Fruit fly (Drosophila melanogaster) whole organism, embryonic: Measurements from ENCODE around the gene CG43675.
A peak's percentile ranks its signal among the peaks of the same experiment; 100 is the strongest.

Experiments
- CG11085 ChIP-seq: fragments of 200-800 bp; sonication (Bioruptor generic); IDR thresholded peaks from 2 replicates; pipeline ENCODE4 v1.3.6; 2022; ENCODE audit warnings: missing biosample characterization, missing genetic modification characterization
- CG11398 ChIP-seq: fragments of 200-800 bp; sonication (Bioruptor generic); optimal IDR thresholded peaks from 2 replicates; lab custom pipeline; 2016; ENCODE audit warnings: missing biosample characterization, missing genetic modification characterization
- CG12299 ChIP-seq: fragments of 200-800 bp; sonication (Bioruptor generic); optimal IDR thresholded peaks from 2 replicates; lab custom pipeline; 2018; ENCODE audit warnings: missing biosample characterization, mild to moderate bottlenecking, missing genetic modification characterization
- CG12391 ChIP-seq: fragments of 200-800 bp; sonication (Bioruptor generic); optimal IDR thresholded peaks from 3 replicates; lab custom pipeline; 2018; ENCODE audit warnings: missing biosample characterization, mild to moderate bottlenecking, missing genetic modification characterization, moderate library complexity
- CG13624 ChIP-seq: fragments of 200-800 bp; sonication (Bioruptor generic); optimal IDR thresholded peaks from 2 replicates; lab custom pipeline; 2016; ENCODE audit warnings: missing biosample characterization, missing genetic modification characterization
- CG17186 ChIP-seq: fragments of 200-800 bp; sonication (Bioruptor generic); optimal IDR thresholded peaks from 3 replicates; lab custom pipeline; 2017; ENCODE audit warnings: missing biosample characterization, missing genetic modification reagents, missing genetic modification characterization
- CG17568 ChIP-seq: fragments of 200-800 bp; sonication (Bioruptor generic); optimal IDR thresholded peaks from 2 replicates; lab custom pipeline; 2018; ENCODE audit warnings: missing biosample characterization, mild to moderate bottlenecking, missing genetic modification characterization, moderate library complexity
- CG17912 ChIP-seq: fragments of 200-800 bp; sonication (Bioruptor generic); optimal IDR thresholded peaks from 2 replicates; lab custom pipeline; 2018; ENCODE audit warnings: missing biosample characterization, mild to moderate bottlenecking, missing genetic modification characterization
- CG18764 ChIP-seq: fragments of 200-800 bp; sonication (Bioruptor generic); optimal IDR thresholded peaks from 3 replicates; lab custom pipeline; 2016; ENCODE audit warnings: missing biosample characterization, missing genetic modification characterization
- CG2129 ChIP-seq: fragments of 200-800 bp; sonication (Bioruptor generic); IDR thresholded peaks from 2 replicates; pipeline ENCODE4 v1.3.6; 2022; ENCODE audit warnings: missing biosample characterization, missing genetic modification characterization; ENCODE audit not compliant: partially characterized antibody
- CG30431 ChIP-seq: fragments of 200-800 bp; sonication (Bioruptor generic); optimal IDR thresholded peaks from 2 replicates; lab custom pipeline; 2017; ENCODE audit warnings: missing biosample characterization, missing genetic modification characterization
- CG3163 ChIP-seq: fragments of 200-800 bp; sonication (Bioruptor generic); optimal IDR thresholded peaks from 3 replicates; lab custom pipeline; 2016; ENCODE audit warnings: missing biosample characterization, missing genetic modification characterization
- CG4360 ChIP-seq: fragments of 200-800 bp; sonication (Bioruptor generic); IDR thresholded peaks from 2 replicates; pipeline ENCODE4 v1.3.6; 2022; ENCODE audit warnings: missing biosample characterization, missing genetic modification characterization
- CG7357 ChIP-seq: fragments of 200-800 bp; sonication (Bioruptor generic); IDR thresholded peaks from 3 replicates; pipeline ENCODE4 v1.3.6; 2022; ENCODE audit warnings: missing biosample characterization, missing genetic modification characterization
- CG7786 ChIP-seq: fragments of 200-800 bp; sonication (Bioruptor generic); optimal IDR thresholded peaks from 2 replicates; lab custom pipeline; 2016; ENCODE audit warnings: missing biosample characterization, missing genetic modification characterization
- CG8388 ChIP-seq: fragments of 200-800 bp; sonication (Bioruptor generic); optimal IDR thresholded peaks from 2 replicates; lab custom pipeline; 2019; ENCODE audit warnings: missing biosample characterization, mild to moderate bottlenecking, missing genetic modification characterization, moderate library complexity
- CG8924 ChIP-seq: fragments of 200-800 bp; optimal IDR thresholded peaks from 3 replicates; lab custom pipeline; 2019; ENCODE audit warnings: missing biosample characterization, mild to moderate bottlenecking, missing genetic modification characterization, moderate library complexity
- CG9609 ChIP-seq: fragments of 200-800 bp; sonication (Bioruptor generic); optimal IDR thresholded peaks from 3 replicates; lab custom pipeline; 2016; ENCODE audit warnings: missing biosample characterization, missing genetic modification characterization
- CG9797 ChIP-seq: fragments of 200-800 bp; sonication (Bioruptor generic); optimal IDR thresholded peaks from 3 replicates; lab custom pipeline; 2018; ENCODE audit warnings: missing biosample characterization, mild to moderate bottlenecking, missing genetic modification characterization
- CG9932 ChIP-seq: fragments of 200-800 bp; sonication (Bioruptor generic); IDR thresholded peaks from 2 replicates; pipeline ENCODE4 v1.3.6; 2022; ENCODE audit warnings: missing biosample characterization, missing genetic modification characterization
- CTCF ChIP-seq: fragments of 200-800 bp; sonication (Bioruptor generic); optimal IDR thresholded peaks from 2 replicates; lab custom pipeline; 2017; ENCODE audit warnings: missing biosample characterization, mild to moderate bottlenecking, missing genetic modification characterization, moderate library complexity
- D19B ChIP-seq: fragments of 200-800 bp; sonication (Bioruptor generic); optimal IDR thresholded peaks from 2 replicates; lab custom pipeline; 2017; ENCODE audit warnings: missing biosample characterization, mild to moderate bottlenecking, missing genetic modification characterization
- Elba2 ChIP-seq: fragments of 200-800 bp; sonication (Bioruptor generic); optimal IDR thresholded peaks from 3 replicates; lab custom pipeline; 2016; ENCODE audit warnings: missing biosample characterization, missing genetic modification characterization
- Ets97D ChIP-seq: fragments of 200-800 bp; sonication (Bioruptor generic); optimal IDR thresholded peaks from 3 replicates; lab custom pipeline; 2016; ENCODE audit warnings: missing biosample characterization, missing genetic modification characterization
- HLH3B ChIP-seq: fragments of 200-800 bp; sonication (Bioruptor generic); IDR thresholded peaks from 2 replicates; pipeline ENCODE4 v1.3.6; 2022; ENCODE audit warnings: missing biosample characterization, missing genetic modification characterization
- Hsf ChIP-seq: fragments of 200-800 bp; sonication (Bioruptor generic); optimal IDR thresholded peaks from 3 replicates; lab custom pipeline; 2016; ENCODE audit warnings: missing biosample characterization, missing genetic modification characterization
- Nf-YC ChIP-seq: fragments of 200-800 bp; optimal IDR thresholded peaks from 3 replicates; lab custom pipeline; 2019; ENCODE audit warnings: missing biosample characterization, mild to moderate bottlenecking, missing genetic modification characterization, moderate library complexity
- Opbp ChIP-seq: fragments of 200-800 bp; sonication (Bioruptor generic); IDR thresholded peaks from 3 replicates; pipeline ENCODE4 v1.3.6; 2022; ENCODE audit warnings: missing biosample characterization, missing genetic modification characterization; ENCODE audit not compliant: partially characterized antibody
- Side ChIP-seq: fragments of 200-800 bp; sonication (Bioruptor generic); optimal IDR thresholded peaks from 2 replicates; lab custom pipeline; 2016; ENCODE audit warnings: missing biosample characterization, missing genetic modification characterization
- Sox102F ChIP-seq: fragments of 200-800 bp; sonication (Bioruptor generic); optimal IDR thresholded peaks from 2 replicates; lab custom pipeline; 2018; ENCODE audit warnings: missing biosample characterization, mild to moderate bottlenecking, missing genetic modification characterization, moderate library complexity
- Sry-δ ChIP-seq: fragments of 200-800 bp; sonication (Bioruptor generic); optimal IDR thresholded peaks from 2 replicates; lab custom pipeline; 2016; ENCODE audit warnings: missing biosample characterization, missing genetic modification characterization
- cg ChIP-seq: fragments of 200-800 bp; sonication (Bioruptor generic); optimal IDR thresholded peaks from 3 replicates; lab custom pipeline; 2019; ENCODE audit warnings: missing biosample characterization, mild to moderate bottlenecking, missing genetic modification characterization, moderate library complexity
- croc ChIP-seq: fragments of 200-800 bp; sonication (Bioruptor generic); conservative IDR thresholded peaks from 3 replicates; pipeline ENCODE4 v1.3.6; 2022; ENCODE audit warnings: missing biosample characterization, missing genetic modification characterization
- disco-r ChIP-seq: fragments of 200-800 bp; sonication (Bioruptor generic); optimal IDR thresholded peaks from 2 replicates; lab custom pipeline; 2016; ENCODE audit warnings: missing biosample characterization, missing genetic modification characterization
- dmrt11E ChIP-seq: fragments of 200-800 bp; sonication (Bioruptor generic); optimal IDR thresholded peaks from 3 replicates; lab custom pipeline; 2018; ENCODE audit warnings: missing biosample characterization, mild to moderate bottlenecking, missing genetic modification characterization, moderate library complexity
- eve ChIP-seq, 2 experiments: fragments of >200 bp; optimal IDR thresholded peaks; 2 replicates each; lab custom pipeline; 2017; ENCODE audit warnings: missing biosample characterization in 2 of 2, missing genetic modification characterization in 2 of 2
- gsb-n ChIP-seq: fragments of 200-800 bp; sonication (Bioruptor generic); optimal IDR thresholded peaks from 3 replicates; lab custom pipeline; 2018; ENCODE audit warnings: missing biosample characterization, mild to moderate bottlenecking, missing genetic modification characterization
- hb ChIP-seq: fragments of 200-800 bp; sonication (Bioruptor generic); IDR thresholded peaks from 3 replicates; pipeline ENCODE4 v1.3.6; 2022; ENCODE audit warnings: missing biosample characterization, missing genetic modification characterization; ENCODE audit not compliant: partially characterized antibody
- hth ChIP-seq: fragments of >200 bp; optimal IDR thresholded peaks from 2 replicates; lab custom pipeline; 2017; ENCODE audit warnings: inconsistent platforms
- kah ChIP-seq: fragments of 200-800 bp; sonication (Bioruptor generic); optimal IDR thresholded peaks from 2 replicates; lab custom pipeline; 2018; ENCODE audit warnings: missing biosample characterization, mild to moderate bottlenecking, missing genetic modification characterization
- oc ChIP-seq: fragments of 200-800 bp; sonication (Bioruptor generic); optimal IDR thresholded peaks from 2 replicates; lab custom pipeline; 2018; ENCODE audit warnings: missing biosample characterization, mild to moderate bottlenecking, missing genetic modification characterization, moderate library complexity
- odd ChIP-seq: fragments of 200-800 bp; sonication (Bioruptor generic); optimal IDR thresholded peaks from 2 replicates; lab custom pipeline; 2017; ENCODE audit warnings: missing biosample characterization, mild to moderate bottlenecking, missing genetic modification characterization
- otp ChIP-seq: fragments of 200-800 bp; sonication (Bioruptor generic); IDR thresholded peaks from 3 replicates; pipeline ENCODE4, ENCODE4 v1.3.6; 2022; ENCODE audit warnings: missing biosample characterization, missing genetic modification characterization
- pfk ChIP-seq: fragments of 200-800 bp; sonication (Bioruptor generic); optimal IDR thresholded peaks from 2 replicates; lab custom pipeline; 2018; ENCODE audit warnings: missing biosample characterization, mild to moderate bottlenecking, missing genetic modification characterization, moderate library complexity
- phol ChIP-seq: fragments of 200-800 bp; sonication (Bioruptor generic); optimal IDR thresholded peaks from 3 replicates; lab custom pipeline; 2018; ENCODE audit warnings: missing biosample characterization, mild to moderate bottlenecking, missing genetic modification characterization, moderate library complexity
- sens-2 ChIP-seq: fragments of 200-800 bp; sonication (Bioruptor generic); IDR thresholded peaks from 2 replicates; pipeline ENCODE4 v1.3.6; 2022; ENCODE audit warnings: missing biosample characterization, missing genetic modification characterization
- slp2 ChIP-seq: fragments of 200-800 bp; sonication (Bioruptor generic); optimal IDR thresholded peaks from 2 replicates; lab custom pipeline; 2016; ENCODE audit warnings: missing biosample characterization, missing genetic modification characterization
- tup ChIP-seq: fragments of 200-800 bp; sonication (Bioruptor generic); optimal IDR thresholded peaks from 2 replicates; lab custom pipeline; 2016; ENCODE audit warnings: missing biosample characterization, mild to moderate bottlenecking, missing genetic modification characterization, moderate library complexity
- zen2 ChIP-seq: fragments of 200-800 bp; sonication (Bioruptor generic); IDR thresholded peaks from 3 replicates; pipeline ENCODE4 v1.3.6; 2022; ENCODE audit warnings: missing biosample characterization, missing genetic modification characterization; ENCODE audit not compliant: partially characterized antibody
- zf30C ChIP-seq: fragments of 200-800 bp; sonication (Bioruptor generic); optimal IDR thresholded peaks from 3 replicates; lab custom pipeline; 2018; ENCODE audit warnings: missing biosample characterization, mild to moderate bottlenecking, missing genetic modification characterization

Gene CG43675

DNA sequence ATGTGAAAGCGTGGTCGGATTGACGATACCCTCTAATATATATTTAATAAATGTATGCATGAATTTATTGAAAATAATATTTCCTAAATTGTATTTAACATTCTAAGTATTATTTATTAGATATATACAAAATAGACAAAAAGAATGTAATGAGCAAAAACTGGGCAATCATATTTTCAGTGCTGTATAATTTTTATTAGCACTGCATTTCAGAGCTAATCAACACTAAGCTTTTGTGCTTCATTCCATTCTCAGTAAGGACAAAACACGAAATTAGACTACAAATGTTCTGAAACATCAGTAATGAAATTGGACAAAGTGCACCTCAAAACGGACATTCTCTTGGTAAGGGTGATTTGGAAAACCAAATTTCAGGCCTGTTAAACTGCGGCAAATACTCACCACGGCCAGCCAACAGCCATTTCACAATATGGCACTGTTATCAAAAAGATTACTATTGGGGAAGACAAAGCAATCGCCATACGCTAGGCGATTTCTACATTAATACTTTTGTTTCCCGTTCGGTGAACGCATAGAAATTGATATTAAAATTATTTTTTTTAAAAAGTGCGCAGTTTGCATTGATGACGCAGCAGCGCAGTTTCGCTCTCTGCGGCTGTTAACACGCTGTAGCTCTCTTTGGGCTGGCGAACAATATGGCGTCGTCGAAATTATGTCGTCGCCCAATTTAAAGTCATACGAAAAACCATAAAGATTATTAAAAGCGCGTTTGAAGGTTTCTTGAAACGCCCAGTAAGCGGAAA, 14.7 kb upstream of the CG43675 start (continued):
- peak; percentile 84 for TF ChIP-seq Nf-YC (tag; lab: Kevin White, UChicago)
- peak; percentile 60 for TF ChIP-seq croc
- TF ChIP-seq Side (GFP tag; lab: Kevin White, UChicago), result peak; percentile 69
- TF ChIP-seq CG8924 (tag; lab: Kevin White, UChicago), result peak; percentile 95
- peak; percentile 88 for TF ChIP-seq CG18764
- peak; percentile 77 for TF ChIP-seq CG12299 (tag; lab: Kevin White, UChicago)
- peak; percentile 19 for TF ChIP-seq disco-r
- TF ChIP-seq odd, result peak; percentile 85
- peak; percentile 89 for TF ChIP-seq dmrt11E (tag; lab: Kevin White, UChicago)
- TF ChIP-seq oc (tag; lab: Kevin White, UChicago), result peak; percentile 73
- TF ChIP-seq zf30C, result no peak
- TF ChIP-seq cg (GFP tag; lab: Kevin White, UChicago), result no peak
- no peak for TF ChIP-seq zen2
- TF ChIP-seq CG3163 (GFP tag; lab: Kevin White, UChicago), result peak; percentile 30
- TF ChIP-seq eve (GFP tag; optimal IDR thresholded peaks at IDR 0.05; lab: Kevin White, UChicago), result peak in 1 of 2 experiments; percentile 93
- peak; percentile 56 for TF ChIP-seq slp2
- TF ChIP-seq CG9797, result no peak
- peak; percentile 85 for TF ChIP-seq CG9932 (GFP tag; lab: Robert Waterston, UW)
- TF ChIP-seq CG17912 (GFP tag; lab: Kevin White, UChicago), result peak; percentile 64
- TF ChIP-seq kah (GFP tag; lab: Kevin White, UChicago), result peak; percentile 57
- no peak for TF ChIP-seq hb
- TF ChIP-seq gsb-n, result peak; percentile 83
- TF ChIP-seq CG17568, result peak; percentile 60
- TF ChIP-seq CG7357, result peak; percentile 70
- peak; percentile 76 for TF ChIP-seq HLH3B (GFP tag; lab: Robert Waterston, UW)
- TF ChIP-seq CG11398, result peak; percentile 51
- TF ChIP-seq Ets97D, result peak; percentile 14
- no peak for TF ChIP-seq sens-2 (GFP tag; lab: Robert Waterston, UW)
- no peak for TF ChIP-seq Elba2 (GFP tag; lab: Kevin White, UChicago)
- TF ChIP-seq CG7786 (GFP tag; lab: Kevin White, UChicago), result peak; percentile 70
- TF ChIP-seq hth (lab: Kevin White, UChicago), result no peak
- TF ChIP-seq Sox102F (GFP tag; lab: Kevin White, UChicago), result peak; percentile 92
- peak; percentile 10 for TF ChIP-seq Sry-δ (GFP tag; lab: Kevin White, UChicago)
- TF ChIP-seq pfk (GFP tag; lab: Kevin White, UChicago), result no peak
- TF ChIP-seq CG8388, result peak; percentile 85
- TF ChIP-seq D19B (GFP tag; lab: Kevin White, UChicago), result peak; percentile 96
- no peak for TF ChIP-seq CG2129 (GFP tag; lab: Robert Waterston, UW)
- peak; percentile 51 for TF ChIP-seq CG11085 (GFP tag; lab: Robert Waterston, UW)
- no peak for TF ChIP-seq Opbp (GFP tag; lab: Robert Waterston, UW)
- TF ChIP-seq otp, result no peak
- TF ChIP-seq CG4360 (GFP tag; lab: Robert Waterston, UW), result 0 out of 2 replicates have a peak, but pooled peaks have one; percentile 16
- TF ChIP-seq phol (tag; lab: Kevin White, UChicago), result peak; percentile 88
- peak; percentile 71 for TF ChIP-seq Hsf (GFP tag; lab: Kevin White, UChicago)
- TF ChIP-seq CG17186 (GFP tag; lab: Kevin White, UChicago), result peak; percentile 3
- peak; percentile 75 for TF ChIP-seq tup
- peak; percentile 75 for TF ChIP-seq CG13624 (GFP tag; lab: Kevin White, UChicago)
- TF ChIP-seq CTCF, result peak; percentile 41
- TF ChIP-seq CG12391 (tag; lab: Kevin White, UChicago), result peak; percentile 94
- peak; percentile 67 for TF ChIP-seq CG9609 (GFP tag; lab: Kevin White, UChicago)
- TF ChIP-seq CG30431 (GFP tag; lab: Kevin White, UChicago), result peak; percentile 80
